Fruit fly (Drosophila melanogaster) Kc167 (cell line): ENCODE results near the gene CREG.

Source experiments
- Myc ChIP-seq: fragments of >200 bp; optimal IDR thresholded peaks from 2 replicates; lab custom pipeline; 2017; ENCODE audit warnings: missing external identifiers
- Sin3A ChIP-seq: fragments of >200 bp; optimal IDR thresholded peaks from 2 replicates; lab custom pipeline; 2018; ENCODE audit warnings: missing external identifiers
- h ChIP-seq: fragments of >200 bp; optimal IDR thresholded peaks from 3 replicates; lab custom pipeline; 2018; ENCODE audit warnings: missing external identifiers
- insv ChIP-seq: fragments of >200 bp; optimal IDR thresholded peaks from 3 replicates; lab custom pipeline; 2018; ENCODE audit warnings: missing external identifiers
- psq ChIP-seq: fragments of >200 bp; optimal IDR thresholded peaks from 2 replicates; lab custom pipeline; 2017; ENCODE audit warnings: missing external identifiers
- ttk ChIP-seq: sonication (Bioruptor generic); optimal IDR thresholded peaks from 2 replicates; lab custom pipeline; 2017; ENCODE audit warnings: missing external identifiers

Gene CREG

DNA sequence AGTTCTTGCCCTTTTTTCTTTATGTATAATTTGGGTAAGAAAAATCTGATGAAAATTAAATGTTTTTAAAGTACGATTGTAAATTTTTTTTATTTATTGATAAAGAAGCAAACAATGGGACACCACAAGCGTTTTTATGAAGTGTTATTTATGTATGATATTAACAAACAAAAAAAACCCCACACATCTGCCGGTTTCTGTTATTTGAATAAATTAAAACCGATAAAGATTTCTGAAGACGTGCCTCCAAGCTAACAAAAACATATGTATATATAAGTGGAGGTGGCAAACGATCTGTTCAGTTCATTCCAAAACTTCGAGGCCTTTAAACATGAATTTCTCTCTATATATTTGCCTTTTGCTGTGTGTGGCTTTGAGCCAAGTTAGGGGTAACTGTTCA, 19.2 kb upstream of the CREG start, which contains the start of gene CG42822:
Gene CG42822, plus strand, starts transcription at position 301 of the 400 bp plus-strand sequence.
- TF ChIP-seq psq (no peak), Myc (lab: Kevin White, UChicago) (no peak), h (lab: Kevin White, UChicago) (no peak), insv (lab: Kevin White, UChicago) (no peak), ttk (lab: Kevin White, UChicago) (no peak), Sin3A (lab: Kevin White, UChicago) (no peak)

DNA sequence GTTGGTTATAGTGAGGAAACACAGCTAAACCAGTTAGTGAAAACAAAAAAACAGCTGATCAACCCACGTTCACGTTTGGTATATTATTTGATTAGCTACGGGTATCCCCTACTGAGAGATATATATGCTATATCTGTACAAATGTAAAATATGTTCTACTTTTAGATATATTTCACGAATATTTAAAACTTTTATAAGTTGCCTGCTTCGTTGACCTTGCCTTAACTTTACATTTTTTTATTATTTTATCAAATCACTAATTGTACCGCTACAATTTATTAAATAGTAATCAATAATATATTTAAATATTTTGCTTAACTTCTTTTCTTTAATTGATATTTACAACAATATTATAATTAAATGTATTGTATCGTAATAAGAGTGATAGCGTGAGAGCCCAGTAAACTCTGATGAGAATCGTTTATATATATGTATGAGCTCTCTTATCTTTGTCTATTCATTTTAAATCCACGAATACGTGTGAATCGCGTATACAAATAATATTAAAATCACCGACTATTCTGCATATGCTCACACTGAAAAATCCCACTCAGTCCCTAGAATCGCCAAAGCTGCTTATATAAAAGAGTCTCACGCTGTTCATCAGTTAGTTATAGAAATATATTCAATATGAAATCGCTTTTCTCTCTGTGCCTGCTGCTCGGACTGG, 18.2 kb upstream of the CREG start, which contains the start of gene CG42821:
Gene CG42821, plus strand, starts transcription at position 620 of the 670 bp plus-strand sequence.
- no peak for TF ChIP-seq h (lab: Kevin White, UChicago)
- TF ChIP-seq Sin3A (lab: Kevin White, UChicago) = no peak
- no peak for TF ChIP-seq psq
- TF ChIP-seq ttk (lab: Kevin White, UChicago) = no peak
- no peak for TF ChIP-seq Myc (lab: Kevin White, UChicago)
- TF ChIP-seq insv (lab: Kevin White, UChicago) = no peak

DNA sequence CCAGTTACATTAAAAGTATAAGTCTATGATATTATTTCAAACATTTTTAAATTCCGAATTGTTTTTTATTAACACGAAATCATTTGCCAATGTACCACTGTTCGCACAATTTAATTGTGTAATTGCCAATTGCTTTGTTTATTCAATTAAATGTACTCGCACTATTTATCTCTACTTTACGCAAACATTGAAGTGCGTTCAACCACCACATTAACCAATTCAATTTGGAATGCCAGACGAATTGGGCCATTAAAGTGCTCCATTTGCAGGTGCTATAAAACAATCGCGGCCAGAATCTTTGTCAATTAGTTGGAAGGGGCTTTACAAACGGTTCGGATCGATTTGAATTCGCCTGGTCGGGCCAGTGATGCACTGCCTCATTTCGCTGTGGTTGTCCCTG, 16.4 kb upstream of the CREG start, which contains the start of gene CG5863:
Gene CG5863, plus strand, starts transcription at position 301 of the 400 bp plus-strand sequence.
- TF ChIP-seq psq (no peak), Myc (lab: Kevin White, UChicago) (no peak), insv (lab: Kevin White, UChicago) (no peak), ttk (lab: Kevin White, UChicago) (no peak), Sin3A (lab: Kevin White, UChicago) (no peak), h (lab: Kevin White, UChicago) (no peak)

DNA sequence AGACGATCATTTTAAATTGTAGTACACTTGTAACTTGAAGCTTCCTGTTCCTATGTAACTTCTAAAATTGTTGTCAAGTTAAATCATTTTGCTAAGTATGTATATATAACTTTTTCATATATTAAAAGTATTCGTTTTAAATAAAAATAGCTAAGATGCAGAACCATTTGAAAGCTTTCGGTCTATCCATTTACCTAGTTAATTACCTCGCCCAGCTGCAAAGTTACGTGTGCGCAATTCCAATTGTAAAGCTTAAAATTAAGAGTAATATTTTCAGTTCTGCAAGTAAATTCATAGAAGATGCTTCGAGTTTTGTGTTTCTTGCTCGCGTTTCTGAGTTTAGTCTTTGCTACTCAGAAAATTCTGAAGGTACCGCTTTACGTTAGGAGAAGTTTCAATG, 14.9 kb upstream of the CREG start, which contains the start of gene CG5860:
Gene CG5860, plus strand, starts transcription at position 301 of the 400 bp plus-strand sequence.
- TF ChIP-seq Myc (lab: Kevin White, UChicago) (no peak), psq (no peak), insv (lab: Kevin White, UChicago) (no peak), Sin3A (lab: Kevin White, UChicago) (no peak), ttk (lab: Kevin White, UChicago) (no peak), h (lab: Kevin White, UChicago) (no peak)

DNA sequence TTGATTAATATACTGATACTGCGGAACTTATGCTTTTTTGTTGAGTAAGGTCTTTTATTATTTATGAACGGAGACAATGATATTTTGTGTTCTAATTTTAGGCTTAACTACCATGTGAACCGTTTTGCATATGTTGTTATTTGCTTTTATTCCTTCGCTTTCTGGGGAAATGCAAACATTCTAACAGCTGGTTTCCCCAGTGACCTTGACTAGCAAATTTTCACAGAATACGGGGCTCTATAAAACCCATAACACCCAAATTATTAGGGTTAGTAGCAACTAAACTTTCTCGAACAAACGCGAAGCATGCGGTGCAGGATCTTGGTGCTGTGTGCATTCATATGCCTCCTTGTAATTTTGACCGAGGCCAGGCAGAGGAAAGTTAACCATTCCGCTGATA, 13.1 kb upstream of the CREG start, which contains the start of gene CG17283:
Gene CG17283, plus strand, starts transcription at position 301 of the 400 bp plus-strand sequence.
- TF ChIP-seq insv (lab: Kevin White, UChicago) = no peak
- TF ChIP-seq psq = no peak
- no peak for TF ChIP-seq h (lab: Kevin White, UChicago)
- TF ChIP-seq ttk (lab: Kevin White, UChicago) = no peak
- no peak for TF ChIP-seq Myc (lab: Kevin White, UChicago)
- no peak for TF ChIP-seq Sin3A (lab: Kevin White, UChicago)

DNA sequence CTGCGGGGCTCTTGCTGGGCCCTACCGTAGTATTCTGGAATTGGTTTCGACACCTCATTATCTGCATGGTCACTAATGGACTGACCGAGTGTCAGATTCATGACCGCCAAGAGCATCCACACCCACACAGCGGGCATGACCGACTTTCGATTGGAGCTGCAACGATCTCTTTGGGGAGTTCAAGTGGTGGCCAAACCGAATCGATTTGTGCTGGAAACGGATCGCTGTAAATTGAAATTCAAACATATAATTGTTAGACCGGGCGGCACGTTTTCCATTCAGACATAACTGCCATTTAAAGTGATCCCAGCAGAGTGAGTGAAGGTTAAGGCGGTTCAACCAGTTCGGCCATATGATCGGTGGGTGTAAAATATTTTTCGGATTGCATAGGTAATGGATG, 12.0 kb upstream of the CREG start, which contains the start of the genes CG42824 and CG42798:
Gene CG42824, minus strand, starts transcription at position 101 of the 400 bp plus-strand sequence.
Gene CG42798, plus strand, starts transcription at position 268 of the 400 bp plus-strand sequence.
- no peak for TF ChIP-seq h (lab: Kevin White, UChicago)
- TF ChIP-seq psq = no peak
- no peak for TF ChIP-seq insv (lab: Kevin White, UChicago)
- no peak for TF ChIP-seq ttk (lab: Kevin White, UChicago)
- no peak for TF ChIP-seq Sin3A (lab: Kevin White, UChicago)

DNA sequence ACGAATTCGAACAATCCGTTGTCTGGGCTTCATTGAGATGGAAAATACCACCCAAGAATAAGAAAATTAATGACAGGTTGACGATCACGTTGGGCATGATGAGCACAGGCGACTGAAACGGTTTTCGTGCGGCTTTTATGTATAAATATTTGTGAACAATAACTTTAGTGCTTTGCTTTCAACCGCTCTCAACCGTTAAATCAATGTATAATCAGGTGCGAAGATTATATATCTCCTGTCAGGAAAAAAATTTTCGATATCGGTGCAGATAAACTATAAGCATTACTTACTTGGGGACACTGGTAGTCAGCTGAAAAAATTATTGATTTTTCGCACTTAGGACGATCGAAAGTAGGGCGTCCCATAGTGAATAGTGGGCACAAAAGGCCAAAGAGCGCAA, 10.6 kb upstream of the CREG start, which contains the start of gene CG42823:
Gene CG42823, minus strand, starts transcription at position 101 of the 400 bp plus-strand sequence.
- TF ChIP-seq psq (no peak), Sin3A (lab: Kevin White, UChicago) (no peak), Myc (lab: Kevin White, UChicago) (no peak), insv (lab: Kevin White, UChicago) (no peak), ttk (lab: Kevin White, UChicago) (no peak), h (lab: Kevin White, UChicago) (no peak)

DNA sequence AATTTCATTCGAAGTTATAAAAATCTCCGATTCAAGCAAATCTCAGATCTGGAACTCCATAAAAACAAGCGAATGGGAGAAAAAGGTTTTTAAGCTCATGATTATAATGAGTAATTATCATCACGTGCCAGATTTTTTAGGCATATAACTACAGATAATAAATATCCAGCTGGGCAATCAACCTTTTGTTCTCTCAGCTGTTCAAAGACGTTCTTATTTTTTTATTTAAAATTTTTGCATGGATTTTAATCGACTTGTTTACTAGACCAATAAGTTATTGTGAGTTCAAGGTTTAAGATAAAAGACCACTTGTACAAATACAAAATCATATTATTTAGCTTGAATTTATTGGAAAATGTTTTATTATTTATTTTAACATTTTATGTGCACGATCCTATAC, 9.7 kb upstream of the CREG start:
- no peak for TF ChIP-seq Sin3A (lab: Kevin White, UChicago)
- no peak for TF ChIP-seq insv (lab: Kevin White, UChicago)
- TF ChIP-seq Myc (lab: Kevin White, UChicago) = no peak
- TF ChIP-seq h (lab: Kevin White, UChicago) = no peak
- TF ChIP-seq ttk (lab: Kevin White, UChicago) = no peak
- TF ChIP-seq psq = no peak

DNA sequence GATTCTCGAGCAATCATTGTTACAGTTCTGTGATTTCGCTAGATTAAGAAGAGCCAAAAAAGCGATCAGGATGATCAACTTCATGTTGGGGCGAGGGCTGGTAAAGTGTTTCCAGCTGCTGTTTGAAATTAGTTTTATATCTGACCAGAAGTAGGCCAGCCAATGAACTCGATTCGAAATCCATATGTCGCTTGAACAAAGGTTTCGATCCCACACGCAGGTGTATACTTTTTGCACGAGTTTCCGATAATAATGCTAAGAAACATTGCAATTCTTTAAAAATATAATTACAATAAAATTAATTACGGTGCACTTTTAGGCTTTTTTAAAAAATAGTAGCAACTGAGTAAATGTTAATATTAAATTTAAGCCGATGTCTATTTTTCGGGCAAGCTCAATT, 9.2 kb upstream of the CREG start, which contains the start of gene CG34280:
Gene CG34280, minus strand, starts transcription at position 101 of the 400 bp plus-strand sequence.
- no peak for TF ChIP-seq Sin3A (lab: Kevin White, UChicago)
- no peak for TF ChIP-seq psq
- no peak for TF ChIP-seq ttk (lab: Kevin White, UChicago)
- TF ChIP-seq h (lab: Kevin White, UChicago) = no peak

DNA sequence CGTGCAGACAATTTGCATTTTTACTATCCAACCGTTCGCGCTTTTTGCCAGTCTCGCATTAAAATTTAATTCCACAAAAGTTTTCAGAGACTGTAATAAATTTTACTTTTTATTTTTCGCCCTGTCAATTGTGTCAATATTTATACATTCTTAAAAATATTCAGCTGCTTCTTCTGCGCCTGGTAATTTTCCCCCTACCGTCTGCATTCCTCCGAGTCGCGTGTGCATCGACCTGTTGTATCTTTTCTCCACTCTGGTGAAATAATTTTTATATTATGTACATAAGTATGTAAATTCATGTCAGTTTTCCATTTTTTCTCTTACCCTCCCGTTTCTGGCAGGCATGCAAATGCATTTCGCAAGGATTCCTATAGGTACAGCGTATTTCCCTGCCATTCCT, 8.7 kb upstream of the CREG start, which contains the start of gene CG34279:
Gene CG34279, minus strand, starts transcription at position 101 of the 400 bp plus-strand sequence.
- TF ChIP-seq ttk (lab: Kevin White, UChicago) = no peak
- no peak for TF ChIP-seq insv (lab: Kevin White, UChicago)
- TF ChIP-seq Sin3A (lab: Kevin White, UChicago) = no peak
- no peak for TF ChIP-seq Myc (lab: Kevin White, UChicago)
- TF ChIP-seq h (lab: Kevin White, UChicago) = no peak
- no peak for TF ChIP-seq psq

DNA sequence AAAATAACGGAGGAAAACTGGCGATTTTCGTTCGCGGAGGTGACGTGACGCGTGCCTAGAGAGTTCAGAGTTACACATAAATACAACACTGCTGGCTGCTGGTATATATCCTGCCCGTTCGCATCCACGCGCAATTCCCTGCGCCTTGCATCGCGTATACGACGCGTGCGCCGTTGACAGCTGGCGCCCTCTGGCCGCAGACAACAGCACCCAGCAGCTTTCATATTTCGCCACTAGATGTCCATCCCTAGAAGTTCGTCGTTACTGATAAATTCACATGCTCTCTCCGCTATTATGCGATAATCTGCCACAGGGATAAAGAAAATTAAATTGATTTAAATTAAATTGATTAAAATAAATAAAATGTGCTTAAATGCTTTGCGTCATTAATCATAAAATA, 8.0 kb upstream of the CREG start, which contains the start of gene Sur-8:
Gene Sur-8, minus strand, starts transcription at position 82 of the 400 bp plus-strand sequence.
- no peak for TF ChIP-seq ttk (lab: Kevin White, UChicago)
- TF ChIP-seq Myc (lab: Kevin White, UChicago) = no peak
- TF ChIP-seq Sin3A (lab: Kevin White, UChicago) = no peak
- no peak for TF ChIP-seq psq
- TF ChIP-seq insv (lab: Kevin White, UChicago) = no peak
